Fruit fly (Drosophila melanogaster) whole organism, embryonic: Measurements from ENCODE around the gene Lamtor5.

Source experiments
- BEAF-32 ChIP-seq: fragments of 200-800 bp; sonication (Bioruptor generic); optimal IDR thresholded peaks from 3 replicates; lab custom pipeline; 2017; ENCODE audit warnings: missing biosample characterization, missing genetic modification characterization, mild to moderate bottlenecking, moderate library complexity, missing genetic modification reagents
- Bgb ChIP-seq: fragments of 200-800 bp; sonication (Bioruptor generic); IDR thresholded peaks from 2 replicates; pipeline ENCODE4 v1.3.6; 2022; ENCODE audit warnings: missing biosample characterization, missing genetic modification characterization; ENCODE audit not compliant: partially characterized antibody
- CG10267 ChIP-seq: fragments of 200-800 bp; sonication (Bioruptor generic); optimal IDR thresholded peaks from 2 replicates; lab custom pipeline; 2018; ENCODE audit warnings: missing biosample characterization, mild to moderate bottlenecking, missing genetic modification characterization, moderate library complexity
- CG11085 ChIP-seq: fragments of 200-800 bp; sonication (Bioruptor generic); IDR thresholded peaks from 2 replicates; pipeline ENCODE4 v1.3.6; 2022; ENCODE audit warnings: missing biosample characterization, missing genetic modification characterization
- CG12219 ChIP-seq: fragments of 200-800 bp; sonication (Bioruptor generic); optimal IDR thresholded peaks from 3 replicates; lab custom pipeline; 2018; ENCODE audit warnings: missing biosample characterization, mild to moderate bottlenecking, missing genetic modification characterization
- CG13123 ChIP-seq: fragments of 200-800 bp; sonication (Bioruptor generic); optimal IDR thresholded peaks from 2 replicates; lab custom pipeline; 2016; ENCODE audit warnings: missing biosample characterization, missing genetic modification characterization
- CG13296 ChIP-seq: fragments of 200-800 bp; sonication (Bioruptor generic); optimal IDR thresholded peaks from 3 replicates; lab custom pipeline; 2018; ENCODE audit warnings: missing biosample characterization, mild to moderate bottlenecking, missing genetic modification characterization
- CG14860 ChIP-seq: fragments of 200-800 bp; sonication (Bioruptor generic); IDR thresholded peaks from 3 replicates; pipeline ENCODE4 v1.3.6; 2022; ENCODE audit warnings: missing biosample characterization, missing genetic modification characterization; ENCODE audit not compliant: partially characterized antibody
- CG17361 ChIP-seq: fragments of 200-800 bp; sonication (Bioruptor generic); IDR thresholded peaks from 3 replicates; pipeline ENCODE4 v1.3.6; 2022; ENCODE audit warnings: missing biosample characterization, missing genetic modification characterization
- CG3281 ChIP-seq: fragments of 200-800 bp; sonication (Bioruptor generic); optimal IDR thresholded peaks from 3 replicates; lab custom pipeline; 2017; ENCODE audit warnings: missing biosample characterization, mild to moderate bottlenecking, missing genetic modification characterization
- CG34224 ChIP-seq: fragments of 200-800 bp; sonication (Bioruptor generic); IDR thresholded peaks from 3 replicates; pipeline ENCODE4 v1.3.6; 2022; ENCODE audit warnings: missing biosample characterization, missing genetic modification characterization; ENCODE audit not compliant: partially characterized antibody
- CG34376 ChIP-seq: fragments of 200-800 bp; sonication (Bioruptor generic); optimal IDR thresholded peaks from 2 replicates; lab custom pipeline; 2018; ENCODE audit warnings: missing biosample characterization, mild to moderate bottlenecking, missing genetic modification characterization
- CG6791 ChIP-seq: fragments of 200-800 bp; sonication (Bioruptor generic); IDR thresholded peaks from 3 replicates; pipeline ENCODE4 v1.3.6; 2022; ENCODE audit warnings: missing biosample characterization, missing genetic modification characterization; ENCODE audit not compliant: partially characterized antibody
- CG7963 ChIP-seq: fragments of 200-800 bp; sonication (Bioruptor generic); IDR thresholded peaks from 3 replicates; pipeline ENCODE4 v1.3.6; 2022; ENCODE audit warnings: missing biosample characterization, missing genetic modification characterization; ENCODE audit not compliant: partially characterized antibody
- CG8478 ChIP-seq: fragments of >200 bp; optimal IDR thresholded peaks from 2 replicates; lab custom pipeline; 2018
- CG9797 ChIP-seq: fragments of 200-800 bp; sonication (Bioruptor generic); optimal IDR thresholded peaks from 3 replicates; lab custom pipeline; 2018; ENCODE audit warnings: missing biosample characterization, mild to moderate bottlenecking, missing genetic modification characterization
- Camta ChIP-seq: fragments of 200-800 bp; sonication (Bioruptor generic); optimal IDR thresholded peaks from 2 replicates; lab custom pipeline; 2016; ENCODE audit warnings: missing biosample characterization, missing genetic modification characterization
- Dll ChIP-seq: fragments of 200-800 bp; sonication (Bioruptor generic); IDR thresholded peaks from 4 replicates; pipeline ENCODE4 v1.3.6; 2022; ENCODE audit warnings: missing biosample characterization, missing genetic modification characterization; ENCODE audit not compliant: partially characterized antibody
- Eip74EF ChIP-seq, 2 experiments: fragments of 200-800 bp in 1 of 2; fragments of >200 bp in 1 of 2; sonication (Bioruptor generic) in 1 of 2; optimal IDR thresholded peaks; 2 replicates each; lab custom pipeline; 2017 to 2019; ENCODE audit warnings: missing biosample characterization in 2 of 2, missing genetic modification characterization in 2 of 2, mild to moderate bottlenecking in 1 of 2, moderate library complexity in 1 of 2
- Elba2 ChIP-seq: fragments of 200-800 bp; sonication (Bioruptor generic); optimal IDR thresholded peaks from 3 replicates; lab custom pipeline; 2016; ENCODE audit warnings: missing biosample characterization, missing genetic modification characterization
- Ets97D ChIP-seq: fragments of 200-800 bp; sonication (Bioruptor generic); optimal IDR thresholded peaks from 3 replicates; lab custom pipeline; 2016; ENCODE audit warnings: missing biosample characterization, missing genetic modification characterization
- HLH4C ChIP-seq: fragments of 200-800 bp; sonication (Bioruptor generic); IDR thresholded peaks from 3 replicates; pipeline ENCODE4 v1.3.6; 2022; ENCODE audit warnings: missing biosample characterization, missing genetic modification characterization; ENCODE audit not compliant: partially characterized antibody
- Hr39 ChIP-seq: fragments of >200 bp; optimal IDR thresholded peaks from 2 replicates; lab custom pipeline; 2017
- Lim3 ChIP-seq: fragments of 200-800 bp; sonication (Bioruptor generic); IDR thresholded peaks from 2 replicates; pipeline ENCODE4 v1.3.6; 2022; ENCODE audit warnings: missing biosample characterization, missing genetic modification characterization
- MBD-R2 ChIP-seq: fragments of 200-800 bp; sonication (Bioruptor generic); IDR thresholded peaks from 2 replicates; pipeline ENCODE4 v1.3.6; 2022; ENCODE audit warnings: missing biosample characterization, missing genetic modification characterization
- Med ChIP-seq: fragments of 200-800 bp; sonication (Bioruptor generic); peaks from one replicate; lab custom pipeline; 2016; ENCODE audit warnings: missing biosample characterization, missing genetic modification characterization, mild to moderate bottlenecking, inconsistent platforms, moderate library complexity
- Myb ChIP-seq: fragments of 200-800 bp; sonication (Bioruptor generic); optimal IDR thresholded peaks from 2 replicates; lab custom pipeline; 2016; ENCODE audit warnings: missing biosample characterization, missing genetic modification characterization
- Nf-YC ChIP-seq: fragments of 200-800 bp; optimal IDR thresholded peaks from 3 replicates; lab custom pipeline; 2019; ENCODE audit warnings: missing biosample characterization, mild to moderate bottlenecking, missing genetic modification characterization, moderate library complexity
- NfI ChIP-seq: fragments of 200-800 bp; sonication (Bioruptor generic); optimal IDR thresholded peaks from 3 replicates; lab custom pipeline; 2018; ENCODE audit warnings: missing biosample characterization, mild to moderate bottlenecking, missing genetic modification characterization, moderate library complexity
- Opbp ChIP-seq: fragments of 200-800 bp; sonication (Bioruptor generic); IDR thresholded peaks from 3 replicates; pipeline ENCODE4 v1.3.6; 2022; ENCODE audit warnings: missing biosample characterization, missing genetic modification characterization; ENCODE audit not compliant: partially characterized antibody
- Rfx ChIP-seq: fragments of 200-800 bp; sonication (Bioruptor generic); IDR thresholded peaks from 2 replicates; pipeline ENCODE4 v1.3.6; 2022; ENCODE audit warnings: missing biosample characterization, missing genetic modification characterization
- Scr ChIP-seq: fragments of 200-800 bp; sonication (Bioruptor generic); IDR thresholded peaks from 2 replicates; pipeline ENCODE4 v1.3.6; 2022; ENCODE audit warnings: missing biosample characterization, missing genetic modification characterization; ENCODE audit not compliant: partially characterized antibody
- Sin3A ChIP-seq: fragments of >200 bp; optimal IDR thresholded peaks from 2 replicates; lab custom pipeline; 2018
- Sry-δ ChIP-seq: fragments of 200-800 bp; sonication (Bioruptor generic); optimal IDR thresholded peaks from 2 replicates; lab custom pipeline; 2016; ENCODE audit warnings: missing biosample characterization, missing genetic modification characterization
- Ssrp ChIP-seq: fragments of 200-800 bp; sonication (Bioruptor generic); optimal IDR thresholded peaks from 2 replicates; lab custom pipeline; 2018; ENCODE audit warnings: missing biosample characterization, mild to moderate bottlenecking, missing genetic modification characterization, moderate library complexity
- amos ChIP-seq: fragments of 200-800 bp; sonication (Bioruptor generic); IDR thresholded peaks from 2 replicates; pipeline ENCODE4 v1.3.6; 2022; ENCODE audit warnings: missing biosample characterization, missing genetic modification characterization; ENCODE audit not compliant: partially characterized antibody
- ato ChIP-seq: fragments of 200-800 bp; sonication (Bioruptor generic); IDR thresholded peaks from 2 replicates; pipeline ENCODE4 v1.3.6; 2022; ENCODE audit warnings: missing biosample characterization, missing genetic modification characterization; ENCODE audit not compliant: partially characterized antibody
- corto ChIP-seq: fragments of 200-800 bp; sonication (Bioruptor generic); optimal IDR thresholded peaks from 2 replicates; lab custom pipeline; 2016; ENCODE audit warnings: missing biosample characterization, mild to moderate bottlenecking, missing genetic modification characterization, moderate library complexity
- crp ChIP-seq, 2 experiments: fragments of 200-800 bp; sonication (Bioruptor generic); optimal IDR thresholded peaks; 2 replicates in 1 of 2; 3 replicates in 1 of 2; lab custom pipeline; 2017; ENCODE audit warnings: missing biosample characterization in 2 of 2, missing genetic modification characterization in 2 of 2, mild to moderate bottlenecking in 1 of 2, moderate library complexity in 1 of 2
- hbn ChIP-seq: fragments of 200-800 bp; sonication (Bioruptor generic); IDR thresholded peaks from 2 replicates; pipeline ENCODE4 v1.3.6; 2022; ENCODE audit warnings: missing biosample characterization, missing genetic modification characterization; ENCODE audit not compliant: partially characterized antibody
- kay ChIP-seq: fragments of 200-800 bp; sonication (Bioruptor generic); optimal IDR thresholded peaks from 2 replicates; lab custom pipeline; 2016; ENCODE audit warnings: missing biosample characterization, missing genetic modification characterization
- sob ChIP-seq: fragments of 200-800 bp; sonication (Bioruptor generic); IDR thresholded peaks from 2 replicates; pipeline ENCODE4 v1.3.6; 2022; ENCODE audit warnings: missing biosample characterization, missing genetic modification characterization
- sug ChIP-seq: fragments of 200-800 bp; optimal IDR thresholded peaks from 2 replicates; lab custom pipeline; 2019; ENCODE audit warnings: missing biosample characterization, mild to moderate bottlenecking, missing genetic modification characterization, moderate library complexity
- trem ChIP-seq: fragments of 200-800 bp; optimal IDR thresholded peaks from 3 replicates; lab custom pipeline; 2019; ENCODE audit warnings: missing biosample characterization, mild to moderate bottlenecking, missing genetic modification characterization, moderate library complexity
- vnd ChIP-seq: fragments of 200-800 bp; sonication (Bioruptor generic); IDR thresholded peaks from 3 replicates; pipeline ENCODE4 v1.3.6; 2022; ENCODE audit warnings: missing biosample characterization, missing genetic modification characterization; ENCODE audit not compliant: partially characterized antibody
- z ChIP-seq: fragments of 200-800 bp; sonication (Bioruptor generic); IDR thresholded peaks from 3 replicates; pipeline ENCODE4 v1.3.6; 2022; ENCODE audit warnings: missing biosample characterization, missing genetic modification characterization

Gene Lamtor5

dm6 chrX:1873515-1874126 is 14.8 kb upstream of the Lamtor5 start, which contains the start of the genes Pgam5 and Vps26 (continued):
- TF ChIP-seq CG3281 (GFP tag; lab: Kevin White, UChicago) (no peak), CG8478 (no peak), Ssrp (tag; lab: Kevin White, UChicago) (no peak)
- TF ChIP-seq, all 482 proteins: peak for 36

- TF ChIP-seq corto (no peak), CG12219 (no peak), Sry-δ (GFP tag; lab: Kevin White, UChicago) (peak; percentile 43), CG13123 (GFP tag; lab: Kevin White, UChicago) (no peak), CG34376 (GFP tag; lab: Kevin White, UChicago) (peak; percentile 62), hbn (GFP tag; lab: Robert Waterston, UW) (peak; percentile 43; the same call in 1 of the 2 replicates), HLH4C (GFP tag; lab: Robert Waterston, UW) (peak; percentile 63; the same call in 2 of the 3 replicates), Lim3 (GFP tag; lab: Robert Waterston, UW) (no peak), CG34224 (peak; percentile 66; the same call in 2 of the 3 replicates), CG13296 (GFP tag; lab: Kevin White, UChicago) (no peak), Hr39 (lab: Kevin White, UChicago) (no peak), vnd (GFP tag; lab: Robert Waterston, UW) (peak; percentile 39; the same call in 2 of the 3 replicates), Dll (GFP tag; lab: Robert Waterston, UW) (peak; percentile 57; the same call in 2 of the 4 replicates), kay (GFP tag; lab: Kevin White, UChicago) (no peak), z (no peak), sob (GFP tag; lab: Robert Waterston, UW) (no peak), CG10267 (peak; percentile 90), Elba2 (GFP tag; lab: Kevin White, UChicago) (peak; percentile 37), CG14860 (GFP tag; lab: Robert Waterston, UW) (peak; percentile 52; the same call in 1 of the 3 replicates), Ets97D (peak; percentile 19), trem (tag; lab: Kevin White, UChicago) (peak; percentile 26), Nf-YC (tag; lab: Kevin White, UChicago) (peak; percentile 52), CG7963 (GFP tag; lab: Robert Waterston, UW) (peak; percentile 67; the same call in 1 of the 3 replicates), Rfx (peak; percentile 37; the same call in 1 of the 2 replicates), Med (GFP tag; lab: Kevin White, UChicago) (peak; percentile 81), Bgb (GFP tag; lab: Robert Waterston, UW) (peak; percentile 65), amos (GFP tag; lab: Robert Waterston, UW) (peak; percentile 59; the same call in 1 of the 2 replicates), Scr (GFP tag; lab: Robert Waterston, UW) (peak; percentile 63), Camta (no peak), ato (GFP tag; lab: Robert Waterston, UW) (peak; percentile 38), CG11085 (GFP tag; lab: Robert Waterston, UW) (no peak), CG17361 (GFP tag; lab: Robert Waterston, UW) (no peak), sug (tag; lab: Kevin White, UChicago) (peak; percentile 9), Myb (GFP tag; lab: Kevin White, UChicago) (peak; percentile 31), Opbp (peak; percentile 67; the same call in 2 of the 3 replicates), NfI (GFP tag; lab: Kevin White, UChicago) (no peak), MBD-R2 (GFP tag; lab: Robert Waterston, UW) (peak; percentile 92), CG6791 (GFP tag; lab: Robert Waterston, UW) (peak; percentile 63), CG9797 (GFP tag; lab: Kevin White, UChicago) (peak; percentile 3), Sin3A (lab: Kevin White, UChicago) (peak; percentile 13), Eip74EF (GFP tag; optimal IDR thresholded peaks at IDR 0.05; lab: Kevin White, UChicago) (no peak), BEAF-32 (GFP tag; lab: Kevin White, UChicago) (peak; percentile 62), crp (GFP tag; optimal IDR thresholded peaks at IDR 0.05; lab: Kevin White, UChicago) (no peak)
These were observed 9.9 kb upstream of the Lamtor5 start, which contains the start of the genes CG14803 and Pex5 for dm6 chrX:1868586-1869111. CG14803 (plus strand) TSS chrX:1868870. Pex5 (minus strand) TSS chrX:1869061.
